Worm (Caenorhabditis elegans) whole organism, L3 larva: ENCODE results near the gene gphr-2.

Experiments used
- R02D3.7 ChIP-seq: fragments of 150-350 bp; optimal IDR thresholded peaks from 2 replicates; lab custom pipeline; 2014; ENCODE audit warnings: missing biosample characterization, missing genetic modification characterization
- ceh-9 ChIP-seq: sonication (generic microtip); optimal IDR thresholded peaks from 2 replicates; lab custom pipeline; 2018; ENCODE audit warnings: missing biosample characterization, missing genetic modification characterization
- lin-39 ChIP-seq: fragments of 150-350 bp; optimal IDR thresholded peaks from 2 replicates; lab custom pipeline; 2018; ENCODE audit warnings: missing biosample characterization, missing genetic modification reagents, missing genetic modification characterization
- snpc-4 ChIP-seq: fragments of 150-350 bp; optimal IDR thresholded peaks from 2 replicates; lab custom pipeline; 2014; ENCODE audit warnings: missing biosample characterization, missing genetic modification characterization
- ztf-4 ChIP-seq: fragments of 150-350 bp; optimal IDR thresholded peaks from 2 replicates; lab custom pipeline; 2014; ENCODE audit warnings: missing biosample characterization, missing genetic modification characterization

DNA sequence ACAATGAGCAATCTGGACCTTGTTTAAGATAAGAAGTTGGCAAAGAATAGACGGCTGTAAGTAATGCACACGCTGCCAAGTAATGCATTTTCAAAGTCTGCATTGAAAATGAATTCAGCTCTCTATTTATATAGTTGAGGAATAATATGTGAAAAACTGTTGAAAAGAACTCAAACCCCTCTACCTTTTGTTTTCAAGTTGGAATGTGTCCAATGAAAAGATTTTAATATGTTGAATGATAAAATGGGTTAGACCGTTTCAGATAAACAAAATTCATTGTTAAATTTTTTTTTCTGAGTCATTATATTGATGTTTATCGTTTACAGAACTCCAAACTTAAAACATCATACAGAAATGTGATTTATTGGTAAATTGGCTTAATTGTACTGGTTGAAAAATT, 44.1 kb downstream of the gphr-2 start, which contains the start of gene E02H4.8:
- TF ChIP-seq R02D3.7 (no peak), lin-39 (no peak), snpc-4 (tag; lab: Kevin White, UChicago) (no peak), ztf-4 (tag; lab: Kevin White, UChicago) (no peak), ceh-9 (tag; lab: Kevin White, UChicago) (no peak)
